Fruit fly (Drosophila melanogaster): ENCODE results near the gene mRpS5.

The mRpS5 gene

dm6 chr3L:24535908-24536307, 1.1 kb upstream of the mRpS5 start (continued):
- no peak for TF ChIP-seq Optix (GFP tag; IDR thresholded peaks at IDR 0.05)
- no peak for TF ChIP-seq CG10366 (GFP tag; IDR thresholded peaks at IDR 0.05)
